Fruit fly (Drosophila melanogaster) whole organism, embryonic: ENCODE results near the gene CG34116.

Experiments used
- Asciz ChIP-seq: fragments of 200-800 bp; sonication (Bioruptor generic); optimal IDR thresholded peaks from 2 replicates; lab custom pipeline; 2017; ENCODE audit warnings: missing biosample characterization, mild to moderate bottlenecking, missing genetic modification characterization, missing genetic modification reagents
- BEAF-32 ChIP-seq: fragments of 200-800 bp; sonication (Bioruptor generic); optimal IDR thresholded peaks from 3 replicates; lab custom pipeline; 2017; ENCODE audit warnings: missing biosample characterization, missing genetic modification characterization, mild to moderate bottlenecking, moderate library complexity, missing genetic modification reagents
- CG11695 ChIP-seq: fragments of 200-800 bp; sonication (Bioruptor generic); IDR thresholded peaks from 3 replicates; pipeline ENCODE4 v1.3.6; 2022; ENCODE audit warnings: missing biosample characterization, missing genetic modification characterization
- CG13287 ChIP-seq: fragments of 200-800 bp; sonication (Bioruptor generic); IDR thresholded peaks from 2 replicates; pipeline ENCODE4 v1.3.6; 2022; ENCODE audit warnings: missing biosample characterization, missing genetic modification characterization; ENCODE audit not compliant: partially characterized antibody
- CG14860 ChIP-seq: fragments of 200-800 bp; sonication (Bioruptor generic); IDR thresholded peaks from 3 replicates; pipeline ENCODE4 v1.3.6; 2022; ENCODE audit warnings: missing biosample characterization, missing genetic modification characterization; ENCODE audit not compliant: partially characterized antibody
- CG15011 ChIP-seq: fragments of 200-800 bp; sonication (Bioruptor generic); optimal IDR thresholded peaks from 3 replicates; lab custom pipeline; 2018; ENCODE audit warnings: missing biosample characterization, mild to moderate bottlenecking, missing genetic modification characterization
- CG2116 ChIP-seq: fragments of 200-800 bp; sonication (Bioruptor generic); optimal IDR thresholded peaks from 3 replicates; lab custom pipeline; 2018; ENCODE audit warnings: missing biosample characterization, mild to moderate bottlenecking, missing genetic modification characterization
- CG2129 ChIP-seq: fragments of 200-800 bp; sonication (Bioruptor generic); IDR thresholded peaks from 2 replicates; pipeline ENCODE4 v1.3.6; 2022; ENCODE audit warnings: missing biosample characterization, missing genetic modification characterization; ENCODE audit not compliant: partially characterized antibody
- CG31388 ChIP-seq: fragments of 200-800 bp; sonication (Bioruptor generic); optimal IDR thresholded peaks from 2 replicates; lab custom pipeline; 2016; ENCODE audit warnings: missing biosample characterization, missing genetic modification characterization
- CG34224 ChIP-seq: fragments of 200-800 bp; sonication (Bioruptor generic); IDR thresholded peaks from 3 replicates; pipeline ENCODE4 v1.3.6; 2022; ENCODE audit warnings: missing biosample characterization, missing genetic modification characterization; ENCODE audit not compliant: partially characterized antibody
- CG6791 ChIP-seq: fragments of 200-800 bp; sonication (Bioruptor generic); IDR thresholded peaks from 3 replicates; pipeline ENCODE4 v1.3.6; 2022; ENCODE audit warnings: missing biosample characterization, missing genetic modification characterization; ENCODE audit not compliant: partially characterized antibody
- CG7963 ChIP-seq: fragments of 200-800 bp; sonication (Bioruptor generic); IDR thresholded peaks from 3 replicates; pipeline ENCODE4 v1.3.6; 2022; ENCODE audit warnings: missing biosample characterization, missing genetic modification characterization; ENCODE audit not compliant: partially characterized antibody
- CG9215 ChIP-seq: fragments of 200-800 bp; sonication (Bioruptor generic); IDR thresholded peaks from 2 replicates; pipeline ENCODE4 v1.3.6; 2022; ENCODE audit warnings: missing biosample characterization, missing genetic modification characterization
- CG9797 ChIP-seq: fragments of 200-800 bp; sonication (Bioruptor generic); optimal IDR thresholded peaks from 3 replicates; lab custom pipeline; 2018; ENCODE audit warnings: missing biosample characterization, mild to moderate bottlenecking, missing genetic modification characterization
- Doc3 ChIP-seq: fragments of 200-800 bp; sonication (Bioruptor generic); IDR thresholded peaks from 3 replicates; pipeline ENCODE4 v1.3.6; 2022; ENCODE audit warnings: missing biosample characterization, missing genetic modification characterization; ENCODE audit not compliant: partially characterized antibody
- Dref ChIP-seq: fragments of 200-800 bp; sonication (Bioruptor generic); IDR thresholded peaks from 2 replicates; pipeline ENCODE4 v1.3.6; 2022; ENCODE audit warnings: missing biosample characterization, missing genetic modification characterization
- HLH4C ChIP-seq: fragments of 200-800 bp; sonication (Bioruptor generic); IDR thresholded peaks from 3 replicates; pipeline ENCODE4 v1.3.6; 2022; ENCODE audit warnings: missing biosample characterization, missing genetic modification characterization; ENCODE audit not compliant: partially characterized antibody
- Lhr ChIP-seq: fragments of 200-800 bp; sonication (Bioruptor generic); optimal IDR thresholded peaks from 3 replicates; lab custom pipeline; 2017; ENCODE audit warnings: mild to moderate bottlenecking, missing biosample characterization, missing genetic modification reagents, missing genetic modification characterization
- MBD-R2 ChIP-seq: fragments of 200-800 bp; sonication (Bioruptor generic); IDR thresholded peaks from 2 replicates; pipeline ENCODE4 v1.3.6; 2022; ENCODE audit warnings: missing biosample characterization, missing genetic modification characterization
- MESR4 ChIP-seq: fragments of 200-800 bp; sonication (Bioruptor generic); optimal IDR thresholded peaks from 2 replicates; lab custom pipeline; 2018; ENCODE audit warnings: missing biosample characterization, mild to moderate bottlenecking, missing genetic modification characterization, moderate library complexity
- Opbp ChIP-seq: fragments of 200-800 bp; sonication (Bioruptor generic); IDR thresholded peaks from 3 replicates; pipeline ENCODE4 v1.3.6; 2022; ENCODE audit warnings: missing biosample characterization, missing genetic modification characterization; ENCODE audit not compliant: partially characterized antibody
- Scr ChIP-seq: fragments of 200-800 bp; sonication (Bioruptor generic); IDR thresholded peaks from 2 replicates; pipeline ENCODE4 v1.3.6; 2022; ENCODE audit warnings: missing biosample characterization, missing genetic modification characterization; ENCODE audit not compliant: partially characterized antibody
- Side ChIP-seq: fragments of 200-800 bp; sonication (Bioruptor generic); optimal IDR thresholded peaks from 2 replicates; lab custom pipeline; 2016; ENCODE audit warnings: missing biosample characterization, missing genetic modification characterization
- amos ChIP-seq: fragments of 200-800 bp; sonication (Bioruptor generic); IDR thresholded peaks from 2 replicates; pipeline ENCODE4 v1.3.6; 2022; ENCODE audit warnings: missing biosample characterization, missing genetic modification characterization; ENCODE audit not compliant: partially characterized antibody
- aop ChIP-seq: fragments of 200-800 bp; sonication (Bioruptor generic); IDR thresholded peaks from 2 replicates; pipeline ENCODE4 v1.3.6; 2022; ENCODE audit warnings: missing biosample characterization, missing genetic modification characterization
- bbx ChIP-seq: fragments of 200-800 bp; sonication (Bioruptor generic); IDR thresholded peaks from 2 replicates; pipeline ENCODE4 v1.3.6; 2022; ENCODE audit warnings: missing biosample characterization, missing genetic modification characterization; ENCODE audit not compliant: partially characterized antibody
- cg ChIP-seq: fragments of 200-800 bp; sonication (Bioruptor generic); optimal IDR thresholded peaks from 3 replicates; lab custom pipeline; 2019; ENCODE audit warnings: missing biosample characterization, mild to moderate bottlenecking, missing genetic modification characterization, moderate library complexity
- crp ChIP-seq, 2 experiments: fragments of 200-800 bp; sonication (Bioruptor generic); optimal IDR thresholded peaks; 2 replicates in 1 of 2; 3 replicates in 1 of 2; lab custom pipeline; 2017; ENCODE audit warnings: missing biosample characterization in 2 of 2, missing genetic modification characterization in 2 of 2, mild to moderate bottlenecking in 1 of 2, moderate library complexity in 1 of 2
- eve ChIP-seq, 2 experiments: fragments of >200 bp; optimal IDR thresholded peaks; 2 replicates each; lab custom pipeline; 2017; ENCODE audit warnings: missing biosample characterization in 2 of 2, missing genetic modification characterization in 2 of 2
- ftz-f1 ChIP-seq: fragments of 200-800 bp; sonication (Bioruptor generic); optimal IDR thresholded peaks from 2 replicates; lab custom pipeline; 2016; ENCODE audit warnings: missing biosample characterization, missing genetic modification characterization
- gce ChIP-seq: fragments of 200-800 bp; sonication (Bioruptor generic); IDR thresholded peaks from 3 replicates; pipeline ENCODE4 v1.3.6; 2022; ENCODE audit warnings: missing biosample characterization, missing genetic modification characterization
- hbn ChIP-seq: fragments of 200-800 bp; sonication (Bioruptor generic); IDR thresholded peaks from 2 replicates; pipeline ENCODE4 v1.3.6; 2022; ENCODE audit warnings: missing biosample characterization, missing genetic modification characterization; ENCODE audit not compliant: partially characterized antibody
- insv ChIP-seq, 2 experiments: fragments of 200-800 bp; sonication (Bioruptor generic); optimal IDR thresholded peaks; 3 replicates each; lab custom pipeline; 2016 to 2018; ENCODE audit warnings: missing biosample characterization in 2 of 2, missing genetic modification characterization in 2 of 2
- inv ChIP-seq: fragments of 200-800 bp; sonication (Bioruptor generic); IDR thresholded peaks from 2 replicates; pipeline ENCODE4 v1.3.6; 2022; ENCODE audit warnings: missing biosample characterization, missing genetic modification characterization; ENCODE audit not compliant: partially characterized antibody
- knrl ChIP-seq: fragments of 200-800 bp; sonication (Bioruptor generic); IDR thresholded peaks from 3 replicates; pipeline ENCODE4 v1.3.6; 2022; ENCODE audit warnings: missing biosample characterization, missing genetic modification characterization; ENCODE audit not compliant: partially characterized antibody
- mld ChIP-seq: fragments of 200-800 bp; sonication (Bioruptor generic); IDR thresholded peaks from 3 replicates; pipeline ENCODE4 v1.3.6; 2022; ENCODE audit warnings: missing biosample characterization, missing genetic modification characterization; ENCODE audit not compliant: partially characterized antibody
- org-1 ChIP-seq: fragments of 200-800 bp; sonication (Bioruptor generic); optimal IDR thresholded peaks from 2 replicates; lab custom pipeline; 2017; ENCODE audit warnings: missing biosample characterization, missing genetic modification characterization
- pzg ChIP-seq: fragments of 200-800 bp; sonication (Bioruptor generic); optimal IDR thresholded peaks from 3 replicates; lab custom pipeline; 2018; ENCODE audit warnings: missing biosample characterization, mild to moderate bottlenecking, missing genetic modification characterization, moderate library complexity
- ro ChIP-seq: fragments of 200-800 bp; sonication (Bioruptor generic); IDR thresholded peaks from 2 replicates; pipeline ENCODE4 v1.3.6; 2022; ENCODE audit warnings: missing biosample characterization, missing genetic modification characterization
- sens ChIP-seq: fragments of 200-800 bp; sonication (Bioruptor generic); peaks from one replicate; lab custom pipeline; 2016; ENCODE audit warnings: missing biosample characterization, missing genetic modification characterization
- sqz ChIP-seq: fragments of 200-800 bp; sonication (Bioruptor generic); optimal IDR thresholded peaks from 3 replicates; lab custom pipeline; 2018; ENCODE audit warnings: missing biosample characterization, mild to moderate bottlenecking, missing genetic modification characterization
- tap ChIP-seq: fragments of 200-800 bp; optimal IDR thresholded peaks from 3 replicates; lab custom pipeline; 2019; ENCODE audit warnings: missing biosample characterization, mild to moderate bottlenecking, missing genetic modification characterization, moderate library complexity
- unc-4 ChIP-seq: fragments of 200-800 bp; sonication (Bioruptor generic); IDR thresholded peaks from 2 replicates; pipeline ENCODE4 v1.3.6; 2022; ENCODE audit warnings: missing biosample characterization, missing genetic modification characterization; ENCODE audit not compliant: partially characterized antibody
- usp ChIP-seq: fragments of >200 bp; optimal IDR thresholded peaks from 2 replicates; lab custom pipeline; 2017; ENCODE audit warnings: missing biosample characterization, missing genetic modification characterization
- vnd ChIP-seq: fragments of 200-800 bp; sonication (Bioruptor generic); IDR thresholded peaks from 3 replicates; pipeline ENCODE4 v1.3.6; 2022; ENCODE audit warnings: missing biosample characterization, missing genetic modification characterization; ENCODE audit not compliant: partially characterized antibody
- zen2 ChIP-seq: fragments of 200-800 bp; sonication (Bioruptor generic); IDR thresholded peaks from 3 replicates; pipeline ENCODE4 v1.3.6; 2022; ENCODE audit warnings: missing biosample characterization, missing genetic modification characterization; ENCODE audit not compliant: partially characterized antibody

CG34116 gene

dm6 chr3L:19807103-19807502 is 1.3 kb upstream of the CG34116 start, which contains the start of the genes CG14104 and Kap-alpha1 (continued):
- peak; percentile 88 for TF ChIP-seq MBD-R2 (GFP tag; lab: Robert Waterston, UW)
- no peak for TF ChIP-seq CG11695 (GFP tag; lab: Robert Waterston, UW)
- peak; percentile 92 for TF ChIP-seq cg (GFP tag; lab: Kevin White, UChicago)
- TF ChIP-seq org-1 = no peak
- TF ChIP-seq MESR4 = peak; percentile 96
- TF ChIP-seq insv (GFP tag; optimal IDR thresholded peaks at IDR 0.05; lab: Kevin White, UChicago) = peak in 1 of 2 experiments; percentile 84
- peak; percentile 71 for TF ChIP-seq Dref
- peak; percentile 66; the same call in 2 of the 3 replicates for TF ChIP-seq Opbp
- TF ChIP-seq CG13287 = peak; percentile 79

- TF ChIP-seq CG9797 (GFP tag; lab: Kevin White, UChicago) (no peak), unc-4 (GFP tag; lab: Robert Waterston, UW) (peak; percentile 85), crp (GFP tag; optimal IDR thresholded peaks at IDR 0.05; lab: Kevin White, UChicago) (peak in 1 of 2 experiments; percentile 29), sens (GFP tag; lab: Kevin White, UChicago) (peak; percentile 17), CG14860 (peak; percentile 67), Asciz (no peak), pzg (GFP tag; lab: Kevin White, UChicago) (peak; percentile 17), Scr (GFP tag; lab: Robert Waterston, UW) (peak; percentile 82), knrl (GFP tag; lab: Robert Waterston, UW) (peak; percentile 63; the same call in 2 of the 3 replicates), Lhr (no peak), tap (no peak), mld (GFP tag; lab: Robert Waterston, UW) (peak; percentile 75; the same call in 2 of the 3 replicates), sqz (GFP tag; lab: Kevin White, UChicago) (no peak), vnd (GFP tag; lab: Robert Waterston, UW) (peak; percentile 70), CG34224 (GFP tag; lab: Robert Waterston, UW) (peak; percentile 88), amos (GFP tag; lab: Robert Waterston, UW) (peak; percentile 77), HLH4C (GFP tag; lab: Robert Waterston, UW) (peak; percentile 65; the same call in 2 of the 3 replicates), zen2 (GFP tag; lab: Robert Waterston, UW) (peak; percentile 69; the same call in 2 of the 3 replicates), CG15011 (GFP tag; lab: Kevin White, UChicago) (no peak), Doc3 (GFP tag; lab: Robert Waterston, UW) (peak; percentile 82), Side (GFP tag; lab: Kevin White, UChicago) (no peak), MESR4 (peak; percentile 27), CG2129 (GFP tag; lab: Robert Waterston, UW) (peak; percentile 67), ro (GFP tag; lab: Robert Waterston, UW) (no peak), BEAF-32 (peak; percentile 71), aop (GFP tag; lab: Robert Waterston, UW) (no peak), eve (GFP tag; optimal IDR thresholded peaks at IDR 0.05; lab: Kevin White, UChicago) (no peak), ftz-f1 (GFP tag; lab: Kevin White, UChicago) (no peak), Opbp (peak; percentile 60; the same call in 2 of the 3 replicates), CG2116 (peak; percentile 52), inv (peak; percentile 72), CG6791 (GFP tag; lab: Robert Waterston, UW) (peak; percentile 72), gce (GFP tag; lab: Robert Waterston, UW) (no peak), bbx (GFP tag; lab: Robert Waterston, UW) (peak; percentile 77), CG9215 (GFP tag; lab: Robert Waterston, UW) (no peak), hbn (GFP tag; lab: Robert Waterston, UW) (peak; percentile 81), CG7963 (0 out of 3 replicates have a peak, but pooled peaks have one; percentile 54), usp (GFP tag; lab: Kevin White, UChicago) (no peak), CG31388 (GFP tag; lab: Kevin White, UChicago) (no peak), Dref (peak; percentile 64)
These were observed 928 bp downstream of the CG34116 start, which contains the start of the genes TORIP and Ccdc58 for dm6 chr3L:19804908-19805307. Gene TORIP (minus strand): TSS chr3L:19805080. Gene Ccdc58 (plus strand): TSS chr3L:19805181.
